Fruit fly (Drosophila melanogaster) whole organism, pupa: ENCODE data around the gene CG11899.

Experiments used
- CG12605 ChIP-seq: fragments of 200-800 bp; sonication (Bioruptor generic); IDR thresholded peaks from 2 replicates; pipeline ENCODE4 v1.3.6; 2022; ENCODE audit warnings: missing biosample characterization, missing genetic modification characterization
- CG13204 ChIP-seq: fragments of 200-800 bp; sonication (Bioruptor generic); optimal IDR thresholded peaks from 2 replicates; lab custom pipeline; 2018; ENCODE audit warnings: missing biosample characterization, mild to moderate bottlenecking, missing genetic modification characterization, moderate library complexity
- CG14655 ChIP-seq: fragments of 200-800 bp; sonication (Bioruptor generic); optimal IDR thresholded peaks from 3 replicates; lab custom pipeline; 2017; ENCODE audit warnings: mild to moderate bottlenecking, missing biosample characterization, missing genetic modification reagents, missing genetic modification characterization
- CG15710 ChIP-seq: fragments of 200-800 bp; sonication (Bioruptor generic); optimal IDR thresholded peaks from 2 replicates; lab custom pipeline; 2018; ENCODE audit warnings: missing biosample characterization, mild to moderate bottlenecking, missing genetic modification characterization, moderate library complexity
- CG32121 ChIP-seq: fragments of 200-800 bp; sonication (Bioruptor generic); IDR thresholded peaks from 2 replicates; pipeline ENCODE4 v1.3.6; 2022; ENCODE audit warnings: missing biosample characterization, missing genetic modification characterization
- CG4496 ChIP-seq: fragments of 200-800 bp; sonication (Bioruptor generic); IDR thresholded peaks from 3 replicates; pipeline ENCODE4 v1.3.6; 2022; ENCODE audit warnings: missing biosample characterization, missing genetic modification characterization
- CG8159 ChIP-seq: fragments of 200-800 bp; sonication (Bioruptor generic); optimal IDR thresholded peaks from 3 replicates; lab custom pipeline; 2018; ENCODE audit warnings: missing biosample characterization, mild to moderate bottlenecking, missing genetic modification characterization, moderate library complexity
- CG8301 ChIP-seq: fragments of 200-800 bp; sonication (Bioruptor generic); optimal IDR thresholded peaks from 2 replicates; lab custom pipeline; 2018; ENCODE audit warnings: missing biosample characterization, mild to moderate bottlenecking, missing genetic modification characterization
- CG9948 ChIP-seq: fragments of 200-800 bp; sonication (Bioruptor generic); optimal IDR thresholded peaks from 2 replicates; lab custom pipeline; 2018; ENCODE audit warnings: missing biosample characterization, mild to moderate bottlenecking, missing genetic modification characterization, moderate library complexity
- EcR ChIP-seq: fragments of 200-800 bp; sonication (Bioruptor generic); optimal IDR thresholded peaks from 3 replicates; lab custom pipeline; 2019; ENCODE audit warnings: missing biosample characterization, missing genetic modification characterization, mild to moderate bottlenecking, moderate library complexity, missing genetic modification reagents
- Pif1A ChIP-seq: fragments of 200-800 bp; sonication (Bioruptor generic); optimal IDR thresholded peaks from 3 replicates; lab custom pipeline; 2016; ENCODE audit warnings: missing biosample characterization, missing genetic modification characterization
- Pif1B ChIP-seq: fragments of 200-800 bp; sonication (Bioruptor generic); optimal IDR thresholded peaks from 3 replicates; lab custom pipeline; 2016; ENCODE audit warnings: missing biosample characterization, missing genetic modification characterization
- Snoo ChIP-seq: fragments of 200-800 bp; sonication (Bioruptor generic); optimal IDR thresholded peaks from 3 replicates; lab custom pipeline; 2017; ENCODE audit warnings: missing biosample characterization, mild to moderate bottlenecking, missing genetic modification characterization, inconsistent platforms
- rn ChIP-seq: fragments of 200-800 bp; sonication (Bioruptor generic); IDR thresholded peaks from 2 replicates; pipeline ENCODE4 v1.3.6; 2022; ENCODE audit warnings: missing biosample characterization, missing genetic modification characterization

dm6 chr3R:29244727-29245126 lies 44.5 kb downstream of the CG11899 start, which contains the start of gene CG31445:
- no peak for TF ChIP-seq CG12605 (GFP tag; lab: Robert Waterston, UW)
- no peak for TF ChIP-seq rn (GFP tag; lab: Robert Waterston, UW)
- TF ChIP-seq CG15710: no peak
- no peak for TF ChIP-seq CG9948 (tag; lab: Kevin White, UChicago)
- no peak for TF ChIP-seq Pif1A (GFP tag; lab: Kevin White, UChicago)
- TF ChIP-seq EcR (GFP tag; lab: Kevin White, UChicago): no peak
- TF ChIP-seq CG14655 (GFP tag; lab: Kevin White, UChicago): no peak
- no peak for TF ChIP-seq Pif1B (GFP tag; lab: Kevin White, UChicago)
- no peak for TF ChIP-seq CG4496
- no peak for TF ChIP-seq CG8159 (tag; lab: Kevin White, UChicago)
- TF ChIP-seq CG32121 (GFP tag; lab: Robert Waterston, UW): no peak
- TF ChIP-seq Snoo (tag; lab: Kevin White, UChicago): no peak
- no peak for TF ChIP-seq CG13204 (GFP tag; lab: Kevin White, UChicago)
- TF ChIP-seq CG8301 (tag; lab: Kevin White, UChicago): no peak
